Fruit fly (Drosophila melanogaster): ENCODE results near the gene CG9577.
"Not testable (repeated sequence)": the region's sequence is repeated elsewhere in the genome, so short reads cannot be mapped to it uniquely, and the experiment has no call there.

DNA sequence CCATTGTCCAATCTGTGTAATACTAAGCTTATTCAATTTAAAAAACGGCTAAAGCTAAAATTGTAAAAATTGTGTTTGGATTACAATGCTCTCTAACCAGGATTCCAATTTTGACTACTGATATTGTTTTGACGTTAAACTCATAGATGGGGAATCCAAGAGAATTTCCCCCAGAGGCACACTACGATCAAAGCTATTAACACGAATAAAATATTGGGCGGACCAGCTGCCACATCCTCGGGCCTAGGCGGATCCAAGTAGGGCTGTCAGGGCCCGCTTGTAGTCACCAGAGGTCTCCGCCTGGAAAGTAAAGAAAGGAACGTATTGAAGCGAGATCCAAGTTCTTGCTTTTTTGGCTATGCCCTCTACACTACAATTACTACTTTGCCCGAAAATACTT lies 43.0 kb downstream of the CG9577 start, which contains the start of gene SdicB:
- TF ChIP-seq Mnt (GFP tag; optimal IDR thresholded peaks at IDR 0.05); CG7045 (GFP tag; optimal IDR thresholded peaks at IDR 0.05); tj (GFP tag; optimal IDR thresholded peaks at IDR 0.05); Crg-1 (GFP tag; optimal IDR thresholded peaks at IDR 0.05); cnc (optimal IDR thresholded peaks at IDR 0.05); cic (GFP tag; optimal IDR thresholded peaks at IDR 0.05); CG1620 (GFP tag; optimal IDR thresholded peaks at IDR 0.05): not testable (repeated sequence)
